Worm (Caenorhabditis elegans) whole organism, L4 larva: ENCODE measurements around the gene Y70C5A.3.

ENCODE experiments used
- D1046.2 ChIP-seq: fragments of 200-800 bp; sonication (Bioruptor generic); IDR thresholded peaks from 2 replicates; pipeline ENCODE4 v1.3.6; 2022; ENCODE audit warnings: missing genetic modification characterization, missing compliant biosample characterization
- F44E2.7 ChIP-seq: fragments of 200-800 bp; sonication (Bioruptor generic); IDR thresholded peaks from 2 replicates; pipeline ENCODE4 v2.1.2; 2022; ENCODE audit warnings: missing genetic modification characterization, missing compliant biosample characterization
- F49E8.2 ChIP-seq: sonication (generic microtip); optimal IDR thresholded peaks from 2 replicates; lab custom pipeline; 2016; ENCODE audit warnings: missing compliant biosample characterization, mild to moderate bottlenecking, missing genetic modification characterization, borderline replicate concordance
- Y48G9A.11 ChIP-seq: fragments of 200-800 bp; sonication (Bioruptor generic); IDR thresholded peaks from 2 replicates; pipeline ENCODE4 v1.3.6; 2022; ENCODE audit warnings: missing genetic modification reagents, missing genetic modification characterization, missing compliant biosample characterization
- Y75B8A.6 ChIP-seq: fragments of 200-800 bp; sonication (Bioruptor generic); IDR thresholded peaks from 2 replicates; pipeline ENCODE4 v1.3.6; 2022; ENCODE audit warnings: missing genetic modification reagents, missing genetic modification characterization, missing compliant biosample characterization
- ZK546.5 ChIP-seq, 2 experiments: sonication (generic microtip); optimal IDR thresholded peaks; 2 replicates each; lab custom pipeline; 2017; ENCODE audit warnings: missing biosample characterization in 2 of 2, missing genetic modification characterization in 2 of 2
- aha-1 ChIP-seq: fragments of 150-350 bp; peaks from one replicate; lab custom pipeline; 2014; ENCODE audit warnings: missing biosample characterization, missing genetic modification characterization
- aly-2 ChIP-seq: sonication (generic microtip); optimal IDR thresholded peaks from 2 replicates; lab custom pipeline; 2018; ENCODE audit warnings: missing biosample characterization, missing genetic modification characterization
- ceh-20 ChIP-seq: fragments of 200-800 bp; sonication (Bioruptor generic); IDR thresholded peaks from 2 replicates; pipeline ENCODE4 v1.3.6; 2022; ENCODE audit warnings: missing genetic modification reagents, missing genetic modification characterization, missing compliant biosample characterization
- ceh-44 ChIP-seq: fragments of 200-800 bp; sonication (Bioruptor generic); IDR thresholded peaks from 2 replicates; pipeline ENCODE4 v1.3.6; 2022; ENCODE audit warnings: missing genetic modification reagents, missing genetic modification characterization, missing compliant biosample characterization
- ceh-62 ChIP-seq: sonication (generic microtip); optimal IDR thresholded peaks from 2 replicates; lab custom pipeline; 2017; ENCODE audit warnings: missing biosample characterization, missing genetic modification characterization
- daf-16 ChIP-seq, 3 experiments: sonication (generic microtip); optimal IDR thresholded peaks; 2 replicates each; lab custom pipeline; 2016 to 2017; ENCODE audit warnings: missing genetic modification characterization in 3 of 3, missing genetic modification reagents in 3 of 3, mild to moderate bottlenecking in 2 of 3, missing compliant biosample characterization in 2 of 3, missing biosample characterization in 1 of 3, moderate library complexity in 1 of 3
- daf-8 ChIP-seq: fragments of 200-800 bp; sonication (Bioruptor generic); IDR thresholded peaks from 2 replicates; pipeline ENCODE4 v1.3.6; 2022; ENCODE audit warnings: missing genetic modification characterization, missing compliant biosample characterization
- dmd-9 ChIP-seq: fragments of 200-800 bp; sonication (Bioruptor generic); IDR thresholded peaks from 2 replicates; pipeline ENCODE4 v1.3.6; 2022; ENCODE audit warnings: missing genetic modification reagents, missing genetic modification characterization, missing compliant biosample characterization
- dpl-1 ChIP-seq: fragments of 150-350 bp; optimal IDR thresholded peaks from 2 replicates; lab custom pipeline; 2014; ENCODE audit warnings: missing biosample characterization, missing genetic modification reagents, missing genetic modification characterization
- duxl-1 ChIP-seq: sonication (generic microtip); optimal IDR thresholded peaks from 2 replicates; lab custom pipeline; 2016; ENCODE audit warnings: mild to moderate bottlenecking, missing genetic modification characterization, moderate library complexity, missing compliant biosample characterization; ENCODE audit not compliant: poor library complexity
- egl-43 ChIP-seq: fragments of 200-800 bp; sonication (Bioruptor generic); IDR thresholded peaks from 2 replicates; pipeline ENCODE4 v1.3.6; 2022; ENCODE audit warnings: missing genetic modification reagents, missing genetic modification characterization, missing compliant biosample characterization
- gei-8 ChIP-seq: fragments of 200-800 bp; sonication (Bioruptor generic); optimal IDR thresholded peaks from 2 replicates; lab custom pipeline; 2018; ENCODE audit warnings: mild to moderate bottlenecking, missing genetic modification characterization, missing compliant biosample characterization
- hif-1 ChIP-seq, 2 experiments: sonication (generic microtip); optimal IDR thresholded peaks; 2 replicates each; lab custom pipeline; 2016 to 2017; ENCODE audit warnings: missing compliant biosample characterization in 2 of 2, missing genetic modification characterization in 2 of 2, missing genetic modification reagents in 2 of 2, missing genotype in 2 of 2, mild to moderate bottlenecking in 1 of 2
- hlh-11 ChIP-seq: fragments of 200-800 bp; sonication (Bioruptor generic); optimal IDR thresholded peaks from 2 replicates; lab custom pipeline; 2018; ENCODE audit warnings: mild to moderate bottlenecking, missing genetic modification characterization, missing compliant biosample characterization
- hmg-1.1 ChIP-seq: fragments of 200-800 bp; sonication (Bioruptor generic); IDR thresholded peaks from 2 replicates; pipeline ENCODE4 v1.3.6; 2022; ENCODE audit warnings: missing genetic modification reagents, missing genetic modification characterization, missing compliant biosample characterization
- lin-39 ChIP-seq: fragments of 150-350 bp; optimal IDR thresholded peaks from 2 replicates; lab custom pipeline; 2014; ENCODE audit warnings: missing biosample characterization, missing genetic modification reagents, missing genetic modification characterization
- lir-3 ChIP-seq: sonication (generic microtip); optimal IDR thresholded peaks from 2 replicates; lab custom pipeline; 2016; ENCODE audit warnings: mild to moderate bottlenecking, missing genetic modification characterization, missing compliant biosample characterization
- lsy-2 ChIP-seq, 2 experiments: fragments of 150-350 bp in 1 of 2; sonication (generic microtip) in 1 of 2; optimal IDR thresholded peaks; 2 replicates each; lab custom pipeline; 2014 to 2017; ENCODE audit warnings: missing biosample characterization in 2 of 2, missing genetic modification characterization in 2 of 2
- madf-5 ChIP-seq, 2 experiments: fragments of 200-800 bp; sonication (Bioruptor generic); IDR thresholded peaks; 2 replicates each; pipeline ENCODE4 v1.3.6; 2022; ENCODE audit warnings: missing compliant biosample characterization in 2 of 2, missing genetic modification characterization in 2 of 2
- madf-9 ChIP-seq: fragments of 200-800 bp; sonication (Bioruptor generic); conservative IDR thresholded peaks from 2 replicates; pipeline ENCODE4 v1.3.6; 2022; ENCODE audit warnings: missing genetic modification reagents, missing genetic modification characterization, missing compliant biosample characterization
- mdl-1 ChIP-seq, 2 experiments: fragments of 150-350 bp in 1 of 2; sonication (generic microtip) in 1 of 2; optimal IDR thresholded peaks; 2 replicates each; lab custom pipeline; 2014 to 2017; ENCODE audit warnings: missing biosample characterization in 2 of 2, missing genetic modification characterization in 2 of 2
- mep-1 ChIP-seq: fragments of 150-350 bp; sonication (generic microtip); optimal IDR thresholded peaks from 3 replicates; lab custom pipeline; 2014; ENCODE audit warnings: missing biosample characterization, missing genetic modification characterization
- mes-2 ChIP-seq: sonication (generic microtip); optimal IDR thresholded peaks from 2 replicates; lab custom pipeline; 2016; ENCODE audit warnings: missing genotype, mild to moderate bottlenecking, missing genetic modification characterization, missing compliant biosample characterization; ENCODE audit not compliant: poor library complexity, severe bottlenecking
- nhr-25 ChIP-seq: sonication (generic microtip); optimal IDR thresholded peaks from 2 replicates; lab custom pipeline; 2017; ENCODE audit warnings: missing genetic modification characterization, mild to moderate bottlenecking, missing compliant biosample characterization, antibody characterized with exemption, moderate library complexity, borderline replicate concordance; ENCODE audit not compliant: insufficient read depth
- nhr-41 ChIP-seq: fragments of 200-800 bp; sonication (Bioruptor generic); IDR thresholded peaks from 2 replicates; pipeline ENCODE4 v1.3.6; 2022; ENCODE audit warnings: missing genetic modification reagents, missing genetic modification characterization, missing compliant biosample characterization
- nhr-6 ChIP-seq: fragments of 150-350 bp; optimal IDR thresholded peaks from 2 replicates; lab custom pipeline; 2014; ENCODE audit warnings: missing biosample characterization, missing genetic modification characterization
- nhr-76 ChIP-seq: fragments of 150-350 bp; optimal IDR thresholded peaks from 2 replicates; lab custom pipeline; 2014; ENCODE audit warnings: missing biosample characterization, missing genetic modification characterization
- nhr-77 ChIP-seq: fragments of 150-350 bp; optimal IDR thresholded peaks from 2 replicates; lab custom pipeline; 2014; ENCODE audit warnings: missing biosample characterization, missing genetic modification characterization
- snpc-1.2 ChIP-seq: fragments of 200-800 bp; sonication (Bioruptor generic); IDR thresholded peaks from 2 replicates; pipeline ENCODE4 v1.3.6; 2022; ENCODE audit warnings: missing genetic modification reagents, missing genetic modification characterization, missing compliant biosample characterization
- snpc-4 ChIP-seq: fragments of 150-350 bp; optimal IDR thresholded peaks from 2 replicates; lab custom pipeline; 2014; ENCODE audit warnings: missing biosample characterization, missing genetic modification characterization
- tag-97 ChIP-seq: fragments of 200-800 bp; sonication (Bioruptor generic); IDR thresholded peaks from 2 replicates; pipeline ENCODE4 v1.3.6; 2022; ENCODE audit warnings: missing genetic modification characterization, missing compliant biosample characterization
- vab-7 ChIP-seq: fragments of 200-800 bp; sonication (Bioruptor generic); IDR thresholded peaks from 2 replicates; pipeline ENCODE4 v1.3.6; 2022; ENCODE audit warnings: missing genetic modification reagents, missing genetic modification characterization, missing compliant biosample characterization
- zfp-3 ChIP-seq: fragments of 200-800 bp; sonication (Bioruptor generic); conservative IDR thresholded peaks from 2 replicates; pipeline ENCODE4 v1.3.6; 2022; ENCODE audit warnings: missing genetic modification reagents, missing genetic modification characterization, missing compliant biosample characterization
- zip-11 ChIP-seq: fragments of 200-800 bp; sonication (Bioruptor generic); IDR thresholded peaks from 2 replicates; pipeline ENCODE4 v1.3.6; 2022; ENCODE audit warnings: missing genetic modification characterization, missing compliant biosample characterization
- zip-2 ChIP-seq: fragments of 150-350 bp; optimal IDR thresholded peaks from 2 replicates; lab custom pipeline; 2014; ENCODE audit warnings: missing biosample characterization, missing genetic modification characterization
- ztf-11 ChIP-seq: fragments of 150-350 bp; optimal IDR thresholded peaks from 2 replicates; lab custom pipeline; 2014; ENCODE audit warnings: missing biosample characterization, missing genetic modification characterization

Y70C5A.3 gene

DNA sequence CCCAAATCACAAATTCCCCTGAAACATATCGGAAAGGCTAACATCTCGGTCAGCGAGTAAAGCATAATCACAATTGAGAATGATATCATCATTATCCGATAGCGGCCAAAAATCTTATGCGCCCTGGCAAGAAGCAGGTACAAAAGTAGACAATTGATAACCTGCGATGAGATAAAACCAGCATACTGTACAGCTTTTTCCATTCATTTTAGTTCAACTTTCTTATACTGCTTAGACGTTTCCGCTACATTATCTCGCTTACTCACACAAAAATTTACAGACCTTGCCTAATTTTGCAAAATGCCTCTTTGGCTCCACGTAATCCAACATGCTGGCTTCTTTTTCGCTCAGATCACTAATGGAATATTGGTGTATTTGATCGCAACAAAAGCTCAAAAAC, 37.8 kb downstream of the Y70C5A.3 start, which contains the start of gene str-150 (continued):
- no peak for TF ChIP-seq lir-3 (tag; lab: Kevin White, UChicago)
- TF ChIP-seq, all 104 proteins: peak for 0

- TF ChIP-seq lir-3 (tag; lab: Kevin White, UChicago) (no peak), ZK546.5 (tag; optimal IDR thresholded peaks at IDR 0.05; lab: Kevin White, UChicago) (no peak), F49E8.2 (tag; lab: Kevin White, UChicago) (no peak), aha-1 (tag; lab: Kevin White, UChicago) (peak; percentile 46), F44E2.7 (GFP tag; lab: Robert Waterston, UW) (no peak), duxl-1 (no peak), mes-2 (tag; lab: Kevin White, UChicago) (no peak)
- TF ChIP-seq, all 104 proteins: peak for 1
Observed at ce11 chrV:16581061-16581460, 39.7 kb downstream of the Y70C5A.3 start.

DNA sequence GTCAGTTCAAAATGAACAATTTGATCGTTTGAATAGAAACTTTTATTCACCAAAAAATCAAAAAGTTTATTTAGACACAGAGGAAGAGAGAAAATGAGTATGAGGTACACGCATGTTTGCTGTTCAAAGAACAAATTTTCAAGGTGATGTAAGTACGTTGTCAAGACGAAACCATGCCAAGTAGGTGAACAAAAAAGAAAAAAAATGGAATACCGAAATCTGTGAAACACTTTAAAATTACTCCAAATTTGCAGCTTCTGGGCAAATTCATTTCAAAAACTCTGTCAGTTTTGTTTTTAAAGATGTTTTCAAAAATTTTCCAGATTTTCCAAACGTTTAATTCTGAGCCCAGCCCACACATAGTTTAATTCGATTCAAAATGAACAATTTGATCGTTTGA, 40.3 kb downstream of the Y70C5A.3 start, which contains the start of gene nhr-271:
Gene nhr-271 (minus strand): TSS at position 101 of the 400 bp plus-strand sequence.
- no peak for TF ChIP-seq daf-8 (GFP tag; lab: Robert Waterston, UW)
- no peak for TF ChIP-seq ztf-11 (tag; lab: Kevin White, UChicago)
- TF ChIP-seq dpl-1 (GFP tag; lab: Kevin White, UChicago), result no peak
- no peak for TF ChIP-seq hif-1 (tag; optimal IDR thresholded peaks at IDR 0.05; lab: Kevin White, UChicago)
- no peak for TF ChIP-seq ceh-62 (tag; lab: Kevin White, UChicago)
- TF ChIP-seq Y75B8A.6, result no peak
- no peak for TF ChIP-seq gei-8 (GFP tag; lab: Kevin White, UChicago)
- TF ChIP-seq dmd-9 (GFP tag; lab: Robert Waterston, UW), result no peak
- no peak for TF ChIP-seq lin-39 (tag; lab: Kevin White, UChicago)
- TF ChIP-seq mdl-1 (tag; optimal IDR thresholded peaks at IDR 0.05; lab: Kevin White, UChicago), result no peak
- no peak for TF ChIP-seq nhr-25 (tag; lab: Kevin White, UChicago)
- no peak for TF ChIP-seq lsy-2 (tag; optimal IDR thresholded peaks at IDR 0.05; lab: Kevin White, UChicago)
- TF ChIP-seq daf-16 (GFP tag; optimal IDR thresholded peaks at IDR 0.05; lab: Kevin White, UChicago), result no peak
- no peak for TF ChIP-seq daf-16 (tag; optimal IDR thresholded peaks at IDR 0.05; lab: Kevin White, UChicago)
- no peak for TF ChIP-seq madf-9 (GFP tag; lab: Robert Waterston, UW)

DNA sequence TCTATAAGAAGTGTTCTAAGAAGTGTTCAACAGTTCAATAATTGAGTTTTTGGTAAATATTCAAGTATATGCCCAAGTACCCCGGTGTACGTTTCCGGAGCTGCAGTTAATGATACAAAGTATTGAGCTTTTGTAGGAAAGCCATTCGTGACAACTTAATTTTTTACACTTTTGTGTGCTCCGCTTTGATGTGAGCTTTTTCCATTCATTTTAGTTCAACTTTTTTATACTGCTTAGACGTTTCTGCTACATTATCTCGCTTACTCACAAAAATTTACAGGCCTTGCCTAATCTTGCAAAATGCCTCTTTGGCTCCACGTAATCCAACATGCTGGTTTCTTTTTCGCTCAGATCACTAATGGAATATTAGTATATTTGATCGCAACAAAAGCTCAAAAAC, 44.8 kb downstream of the Y70C5A.3 start, which contains the start of gene str-151:
Gene str-151 (plus strand): TSS at position 301 of the 400 bp plus-strand sequence.
- no peak for TF ChIP-seq zip-11 (GFP tag; lab: Robert Waterston, UW)
- no peak for TF ChIP-seq zfp-3 (GFP tag; lab: Robert Waterston, UW)
- no peak for TF ChIP-seq aly-2
- no peak for TF ChIP-seq daf-16 (GFP tag; optimal IDR thresholded peaks at IDR 0.05; lab: Kevin White, UChicago)
- TF ChIP-seq daf-16 (tag; optimal IDR thresholded peaks at IDR 0.05; lab: Kevin White, UChicago), result no peak
- TF ChIP-seq nhr-6 (tag; lab: Kevin White, UChicago), result no peak
- no peak for TF ChIP-seq dmd-9 (GFP tag; lab: Robert Waterston, UW)
- no peak for TF ChIP-seq ztf-11 (tag; lab: Kevin White, UChicago)
- TF ChIP-seq snpc-4 (tag; lab: Kevin White, UChicago), result no peak
- no peak for TF ChIP-seq zip-2 (tag; lab: Kevin White, UChicago)
- no peak for TF ChIP-seq egl-43
- TF ChIP-seq Y48G9A.11 (GFP tag; lab: Robert Waterston, UW), result no peak
- TF ChIP-seq hmg-1.1 (GFP tag; lab: Robert Waterston, UW), result no peak
- TF ChIP-seq nhr-77 (tag; lab: Kevin White, UChicago), result no peak

DNA sequence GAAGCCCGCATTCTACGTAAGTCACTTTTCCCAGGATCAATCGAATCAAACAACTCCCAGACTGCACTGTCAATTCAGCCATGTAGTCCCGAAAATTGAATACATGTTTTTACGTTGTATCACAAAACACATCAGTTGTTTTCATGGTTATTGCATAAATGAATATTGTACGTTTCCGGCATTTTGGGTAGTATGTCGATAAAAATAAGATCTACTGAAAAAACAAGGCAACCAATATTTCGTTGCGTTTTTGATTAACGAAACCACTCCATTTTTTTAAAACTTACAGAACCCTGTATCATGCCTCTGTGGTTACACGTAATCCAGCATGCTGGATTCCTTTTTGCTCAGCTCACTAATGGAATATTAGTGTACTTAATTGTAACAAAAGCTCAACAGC, 47.6 kb downstream of the Y70C5A.3 start, which contains the start of gene str-149:
Gene str-149 (plus strand): TSS at position 301 of the 400 bp plus-strand sequence.
- TF ChIP-seq dpl-1 (GFP tag; lab: Kevin White, UChicago) (no peak), mdl-1 (tag; optimal IDR thresholded peaks at IDR 0.05; lab: Kevin White, UChicago) (no peak), nhr-77 (tag; lab: Kevin White, UChicago) (no peak), nhr-76 (tag; lab: Kevin White, UChicago) (no peak), tag-97 (GFP tag; lab: Robert Waterston, UW) (no peak), vab-7 (GFP tag; lab: Robert Waterston, UW) (no peak), snpc-1.2 (GFP tag; lab: Robert Waterston, UW) (no peak), ceh-20 (GFP tag; lab: Robert Waterston, UW) (no peak), ceh-44 (GFP tag; lab: Robert Waterston, UW) (no peak), mep-1 (tag; lab: Kevin White, UChicago) (no peak), nhr-41 (GFP tag; lab: Robert Waterston, UW) (no peak), madf-5 (GFP tag; IDR thresholded peaks at IDR 0.05; lab: Robert Waterston, UW) (no peak), daf-8 (GFP tag; lab: Robert Waterston, UW) (no peak), aha-1 (tag; lab: Kevin White, UChicago) (no peak), nhr-6 (tag; lab: Kevin White, UChicago) (no peak), D1046.2 (no peak), hlh-11 (tag; lab: Kevin White, UChicago) (no peak), mes-2 (tag; lab: Kevin White, UChicago) (no peak)
